Worm (Caenorhabditis elegans): ENCODE data around the gene srw-133.

DNA sequence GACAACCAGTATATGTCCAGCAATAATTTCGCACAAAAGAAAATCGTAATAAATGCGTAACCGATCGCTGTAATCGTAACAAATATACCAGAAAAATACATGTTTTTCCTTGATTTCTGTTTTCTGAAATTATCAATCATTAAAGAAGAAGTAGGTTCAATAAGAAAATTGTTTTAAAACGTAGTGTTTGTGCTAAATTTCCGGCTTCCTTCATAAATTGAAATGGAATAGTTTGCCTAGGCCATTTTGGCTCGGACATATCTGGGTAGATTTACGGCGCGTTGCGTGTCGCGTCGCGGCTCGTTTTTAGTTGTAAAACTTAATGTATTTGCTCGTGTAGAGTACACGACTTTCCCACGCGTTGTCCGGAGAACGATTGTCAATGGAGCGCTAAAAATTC, 31.6 kb downstream of the srw-133 start, which contains the start of gene F38H12.5:
- TF ChIP-seq ceh-39 (tag; optimal IDR thresholded peaks at IDR 0.05), result no peak
- TF ChIP-seq nhr-76 (tag; optimal IDR thresholded peaks at IDR 0.05), result no peak
- no peak for TF ChIP-seq snpc-4 (tag; optimal IDR thresholded peaks at IDR 0.05)
- no peak for TF ChIP-seq lin-13 (tag; optimal IDR thresholded peaks at IDR 0.05)
- TF ChIP-seq nhr-237 (tag; optimal IDR thresholded peaks at IDR 0.05), result no peak
- no peak for TF ChIP-seq ces-1 (GFP tag; optimal IDR thresholded peaks at IDR 0.05)

All from whole organism, mixed stage, embryonic.